Worm (Caenorhabditis elegans) whole organism, L4/young adult: ENCODE data around the gene dpf-4.

ENCODE experiments used
- dao-5 ChIP-seq: sonication (generic microtip); optimal IDR thresholded peaks from 2 replicates; lab custom pipeline; 2016; ENCODE audit warnings: missing genotype, missing genetic modification characterization, moderate library complexity, missing compliant biosample characterization
- him-1 ChIP-seq: sonication (generic microtip); optimal IDR thresholded peaks from 2 replicates; lab custom pipeline; 2016; ENCODE audit warnings: missing genotype, missing genetic modification reagents, missing genetic modification characterization, missing compliant biosample characterization

ce11 chrIII:5859008-5859407 lies at the start of gene dpf-4:
- TF ChIP-seq him-1 (tag; lab: Kevin White, UChicago) (no peak), dao-5 (tag; lab: Kevin White, UChicago) (no peak)
